Worm (Caenorhabditis elegans) whole organism, L1 larva: ENCODE results near the gene C04B4.1.

ENCODE experiments used
- C16A3.4 ChIP-seq: fragments of 150-350 bp; optimal IDR thresholded peaks from 2 replicates; lab custom pipeline; 2014; ENCODE audit warnings: missing biosample characterization, missing genetic modification characterization
- C34B4.2 ChIP-seq: sonication (generic microtip); optimal IDR thresholded peaks from 2 replicates; lab custom pipeline; 2017; ENCODE audit warnings: mild to moderate bottlenecking, missing genetic modification characterization, missing compliant biosample characterization
- alr-1 ChIP-seq: fragments of 200-800 bp; sonication (Bioruptor generic); optimal IDR thresholded peaks from 2 replicates; lab custom pipeline; 2018; ENCODE audit warnings: borderline replicate concordance, mild to moderate bottlenecking, missing genetic modification characterization, missing compliant biosample characterization
- aly-2 ChIP-seq: fragments of 150-350 bp; optimal IDR thresholded peaks from 2 replicates; lab custom pipeline; 2014; ENCODE audit warnings: missing biosample characterization, missing genetic modification characterization
- ama-1 ChIP-seq: fragments of 150-350 bp; optimal IDR thresholded peaks from 2 replicates; lab custom pipeline; 2014
- ceh-63 ChIP-seq: fragments of 200-800 bp; sonication (Bioruptor generic); optimal IDR thresholded peaks from 2 replicates; lab custom pipeline; 2018; ENCODE audit warnings: mild to moderate bottlenecking, missing genetic modification characterization, missing compliant biosample characterization
- ceh-8 ChIP-seq: fragments of 200-800 bp; sonication (Bioruptor generic); optimal IDR thresholded peaks from 2 replicates; lab custom pipeline; 2018; ENCODE audit warnings: mild to moderate bottlenecking, missing genetic modification characterization, moderate library complexity, missing compliant biosample characterization
- ceh-82 ChIP-seq, 3 experiments: fragments of 150-350 bp in 1 of 3; sonication (generic microtip) in 2 of 3; optimal IDR thresholded peaks; 2 replicates each; lab custom pipeline; 2014 to 2017; ENCODE audit warnings: missing biosample characterization in 3 of 3, missing genetic modification characterization in 3 of 3
- ces-1 ChIP-seq: fragments of 150-350 bp; optimal IDR thresholded peaks from 2 replicates; lab custom pipeline; 2014; ENCODE audit warnings: missing biosample characterization, missing genetic modification reagents, missing genetic modification characterization
- dsc-1 ChIP-seq: sonication (generic microtip); optimal IDR thresholded peaks from 2 replicates; lab custom pipeline; 2016; ENCODE audit warnings: mild to moderate bottlenecking, missing genetic modification characterization, missing compliant biosample characterization
- egl-13 ChIP-seq: sonication (generic microtip); optimal IDR thresholded peaks from 2 replicates; lab custom pipeline; 2016; ENCODE audit warnings: missing genotype, missing genetic modification reagents, missing genetic modification characterization, missing compliant biosample characterization
- elt-2 ChIP-seq: sonication (generic microtip); optimal IDR thresholded peaks from 2 replicates; lab custom pipeline; 2016; ENCODE audit warnings: missing genetic modification characterization, mild to moderate bottlenecking, inconsistent platforms, missing compliant biosample characterization, missing genetic modification reagents
- fkh-10 ChIP-seq: sonication (generic microtip); optimal IDR thresholded peaks from 2 replicates; lab custom pipeline; 2017; ENCODE audit warnings: missing biosample characterization, missing genetic modification reagents, missing genetic modification characterization
- fkh-8 ChIP-seq: sonication (generic microtip); optimal IDR thresholded peaks from 2 replicates; lab custom pipeline; 2016; ENCODE audit warnings: mild to moderate bottlenecking, missing genetic modification characterization, missing compliant biosample characterization
- fos-1 ChIP-seq: fragments of 150-350 bp; optimal IDR thresholded peaks from 2 replicates; lab custom pipeline; 2014; ENCODE audit warnings: missing biosample characterization, missing genetic modification characterization
- grh-1 ChIP-seq: fragments of 200-800 bp; sonication (Bioruptor generic); IDR thresholded peaks from 2 replicates; pipeline ENCODE4 v1.3.6; 2022; ENCODE audit warnings: missing genetic modification reagents, missing genetic modification characterization, missing compliant biosample characterization
- hlh-17 ChIP-seq: fragments of 200-800 bp; sonication (Bioruptor generic); optimal IDR thresholded peaks from 2 replicates; lab custom pipeline; 2018; ENCODE audit warnings: missing genetic modification characterization, mild to moderate bottlenecking, missing compliant biosample characterization, moderate library complexity, borderline replicate concordance
- isw-1 ChIP-seq: fragments of 200-800 bp; sonication (Bioruptor generic); IDR thresholded peaks from 2 replicates; pipeline ENCODE4 v1.3.6; 2022; ENCODE audit warnings: missing genetic modification characterization, missing compliant biosample characterization
- lin-13 ChIP-seq: fragments of 150-350 bp; optimal IDR thresholded peaks from 2 replicates; lab custom pipeline; 2014; ENCODE audit warnings: missing biosample characterization, missing genetic modification reagents, missing genetic modification characterization
- lin-15B ChIP-seq: fragments of 150-350 bp; sonication (generic microtip); optimal IDR thresholded peaks from 3 replicates; lab custom pipeline; 2014; ENCODE audit warnings: missing biosample characterization, missing genetic modification characterization
- mab-9 ChIP-seq: fragments of 200-800 bp; sonication (Bioruptor generic); IDR thresholded peaks from 2 replicates; pipeline ENCODE4 v1.3.6; 2022; ENCODE audit warnings: missing genetic modification reagents, missing genetic modification characterization, missing compliant biosample characterization
- mep-1 ChIP-seq: fragments of 150-350 bp; optimal IDR thresholded peaks from 2 replicates; lab custom pipeline; 2014; ENCODE audit warnings: missing biosample characterization, missing genetic modification characterization
- nhr-12 ChIP-seq: sonication (generic microtip); optimal IDR thresholded peaks from 2 replicates; lab custom pipeline; 2017; ENCODE audit warnings: missing biosample characterization, missing genetic modification characterization
- nhr-19 ChIP-seq: fragments of 200-800 bp; sonication (Bioruptor generic); conservative IDR thresholded peaks from 2 replicates; pipeline ENCODE4 v1.3.6; 2022; ENCODE audit warnings: missing genetic modification characterization, missing compliant biosample characterization
- nhr-237 ChIP-seq: fragments of 150-350 bp; optimal IDR thresholded peaks from 2 replicates; lab custom pipeline; 2014; ENCODE audit warnings: missing biosample characterization, missing genetic modification characterization
- nhr-28 ChIP-seq: fragments of 150-350 bp; optimal IDR thresholded peaks from 2 replicates; lab custom pipeline; 2014; ENCODE audit warnings: missing biosample characterization, missing genetic modification characterization
- nhr-84 ChIP-seq: sonication (generic microtip); optimal IDR thresholded peaks from 2 replicates; lab custom pipeline; 2017; ENCODE audit warnings: missing biosample characterization, missing genetic modification characterization
- nhr-85 ChIP-seq: sonication (generic microtip); peaks from one replicate; lab custom pipeline; 2016; ENCODE audit warnings: missing genetic modification characterization, inconsistent platforms, missing compliant biosample characterization
- nhr-90 ChIP-seq: sonication (generic microtip); optimal IDR thresholded peaks from 2 replicates; lab custom pipeline; 2016; ENCODE audit warnings: mild to moderate bottlenecking, missing genetic modification characterization, missing compliant biosample characterization; ENCODE audit not compliant: poor library complexity
- pag-3 ChIP-seq: sonication (generic microtip); optimal IDR thresholded peaks from 2 replicates; lab custom pipeline; 2017; ENCODE audit warnings: missing genetic modification characterization, mild to moderate bottlenecking, missing compliant biosample characterization, antibody characterized with exemption, borderline replicate concordance; ENCODE audit not compliant: insufficient read depth
- pax-3 ChIP-seq: fragments of 200-800 bp; sonication (Bioruptor generic); optimal IDR thresholded peaks from 2 replicates; lab custom pipeline; 2018; ENCODE audit warnings: mild to moderate bottlenecking, missing genetic modification characterization, moderate library complexity, missing compliant biosample characterization
- pqm-1 ChIP-seq: sonication (generic microtip); optimal IDR thresholded peaks from 3 replicates; lab custom pipeline; 2017; ENCODE audit warnings: missing biosample characterization, missing genetic modification characterization
- rnt-1 ChIP-seq: sonication (generic microtip); optimal IDR thresholded peaks from 2 replicates; lab custom pipeline; 2016; ENCODE audit warnings: mild to moderate bottlenecking, missing genetic modification characterization, moderate library complexity, missing compliant biosample characterization
- skn-1 ChIP-seq: fragments of 150-350 bp; optimal IDR thresholded peaks from 2 replicates; lab custom pipeline; 2014; ENCODE audit warnings: missing biosample characterization, missing genetic modification characterization
- snpc-4 ChIP-seq: fragments of 150-350 bp; optimal IDR thresholded peaks from 2 replicates; lab custom pipeline; 2014; ENCODE audit warnings: missing biosample characterization, missing genetic modification characterization
- snu-23 ChIP-seq: sonication (generic microtip); optimal IDR thresholded peaks from 2 replicates; lab custom pipeline; 2016; ENCODE audit warnings: missing genetic modification characterization, missing compliant biosample characterization
- swsn-7 ChIP-seq: sonication (generic microtip); optimal IDR thresholded peaks from 2 replicates; lab custom pipeline; 2016; ENCODE audit warnings: missing genetic modification characterization, missing compliant biosample characterization
- unc-130 ChIP-seq: fragments of 150-350 bp; optimal IDR thresholded peaks from 2 replicates; lab custom pipeline; 2017; ENCODE audit warnings: missing biosample characterization, missing genetic modification characterization, inconsistent platforms
- unc-30 ChIP-seq: sonication (generic microtip); optimal IDR thresholded peaks from 2 replicates; lab custom pipeline; 2017; ENCODE audit warnings: missing biosample characterization, missing genetic modification characterization
- unc-86 ChIP-seq: sonication (generic microtip); optimal IDR thresholded peaks from 2 replicates; lab custom pipeline; 2016; ENCODE audit warnings: missing genetic modification characterization, missing compliant biosample characterization
- unc-98 ChIP-seq: fragments of 200-800 bp; sonication (Bioruptor generic); IDR thresholded peaks from 2 replicates; pipeline ENCODE4 v1.3.6; 2022; ENCODE audit warnings: missing genetic modification characterization, missing compliant biosample characterization
- vab-15 ChIP-seq: sonication (generic microtip); optimal IDR thresholded peaks from 2 replicates; lab custom pipeline; 2017; ENCODE audit warnings: missing genotype, mild to moderate bottlenecking, missing genetic modification characterization, missing compliant biosample characterization
- ztf-4 ChIP-seq: fragments of 150-350 bp; optimal IDR thresholded peaks from 2 replicates; lab custom pipeline; 2014; ENCODE audit warnings: missing biosample characterization, missing genetic modification characterization

The C04B4.1 gene

DNA sequence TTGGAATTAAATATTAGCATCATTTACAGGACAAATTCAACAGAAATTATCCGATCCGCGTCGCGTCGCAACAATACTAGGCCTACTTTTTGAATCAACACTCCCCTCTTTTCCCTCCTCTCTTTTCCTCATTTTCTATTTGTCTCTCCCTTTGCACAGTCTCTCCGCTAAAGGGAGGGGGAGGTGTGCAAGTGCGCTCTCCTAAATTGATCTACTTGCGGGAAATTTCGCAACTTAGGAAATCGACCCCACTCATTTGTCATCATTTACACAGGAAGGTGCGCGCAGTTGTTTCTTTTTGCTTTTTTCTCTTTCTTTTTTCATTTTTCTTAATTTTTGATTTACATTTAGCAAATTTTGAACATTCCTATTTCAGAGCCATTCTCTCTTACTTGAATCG is 2.3 kb downstream of the C04B4.1 start, which contains the start of gene C04B4.2:
C04B4.2 (plus strand) TSS at position 371 of the 400 bp plus-strand sequence.
- TF ChIP-seq aly-2 (tag; lab: Kevin White, UChicago) (no peak), isw-1 (GFP tag; lab: Robert Waterston, UW) (no peak), mep-1 (tag; lab: Kevin White, UChicago) (no peak)
- TF ChIP-seq, all 84 proteins: peak for 0

DNA sequence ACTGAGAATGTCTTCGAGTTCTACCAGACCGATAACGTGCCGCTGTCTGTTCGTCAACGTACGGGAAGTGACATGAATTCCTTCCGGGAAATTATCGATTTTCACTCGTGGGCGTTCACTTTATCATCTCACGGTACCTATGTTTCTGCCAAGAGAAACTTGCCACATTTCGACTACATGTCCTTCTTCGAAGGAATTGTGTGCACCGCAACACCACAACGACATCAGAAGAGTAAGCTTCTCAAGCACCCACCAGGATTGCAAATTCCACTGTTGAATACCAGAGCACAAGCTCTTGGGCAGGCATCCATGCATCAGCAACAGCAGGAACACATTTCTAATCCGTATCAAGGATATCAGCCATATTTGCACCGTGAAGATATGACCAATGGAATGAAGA is 3.6 kb downstream of the C04B4.1 start:
- TF ChIP-seq elt-2 (tag; lab: Kevin White, UChicago) (no peak), fkh-10 (GFP tag; lab: Kevin White, UChicago) (no peak), unc-130 (tag; lab: Kevin White, UChicago) (no peak), hlh-17 (GFP tag; lab: Kevin White, UChicago) (no peak), mab-9 (no peak), swsn-7 (tag; lab: Kevin White, UChicago) (no peak), nhr-84 (tag; lab: Kevin White, UChicago) (no peak), lin-15B (tag; lab: Kevin White, UChicago) (no peak), lin-13 (GFP tag; lab: Kevin White, UChicago) (no peak), aly-2 (tag; lab: Kevin White, UChicago) (no peak), ceh-63 (GFP tag; lab: Kevin White, UChicago) (no peak), rnt-1 (tag; lab: Kevin White, UChicago) (no peak), fkh-8 (tag; lab: Kevin White, UChicago) (no peak), nhr-85 (tag; lab: Kevin White, UChicago) (no peak), C16A3.4 (tag; lab: Kevin White, UChicago) (no peak)

DNA sequence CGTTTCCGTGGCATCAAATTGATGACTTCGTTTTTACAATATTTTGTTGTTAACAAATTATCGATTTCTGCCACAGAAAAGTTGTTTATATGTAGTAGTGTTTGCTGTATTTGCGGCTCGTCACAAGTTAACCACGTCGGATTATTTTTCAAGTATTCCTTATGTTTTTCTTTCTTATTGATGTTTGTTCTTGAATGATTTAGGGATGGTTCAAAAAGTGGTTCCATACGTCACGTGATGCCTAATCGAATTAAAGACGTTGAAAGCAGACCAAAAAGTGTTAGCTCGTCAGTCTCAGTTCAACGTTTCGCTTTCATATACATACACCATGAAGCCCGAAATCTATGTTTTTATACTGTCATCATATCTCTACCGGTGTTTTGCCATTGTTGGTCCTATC is 4.9 kb downstream of the C04B4.1 start, which contains the start of gene lips-2:
lips-2 (plus strand) TSS at position 301 of the 400 bp plus-strand sequence.
- no peak for TF ChIP-seq unc-86
- TF ChIP-seq fkh-10 (GFP tag; lab: Kevin White, UChicago): no peak
- TF ChIP-seq fos-1 (tag; lab: Kevin White, UChicago): no peak
- TF ChIP-seq fkh-8 (tag; lab: Kevin White, UChicago): no peak
- no peak for TF ChIP-seq pax-3 (tag; lab: Kevin White, UChicago)
- no peak for TF ChIP-seq pqm-1 (tag; lab: Kevin White, UChicago)
- no peak for TF ChIP-seq vab-15 (tag; lab: Kevin White, UChicago)
- TF ChIP-seq nhr-12: no peak
- TF ChIP-seq nhr-19 (GFP tag; lab: Robert Waterston, UW): no peak
- TF ChIP-seq pag-3 (tag; lab: Kevin White, UChicago): no peak
- no peak for TF ChIP-seq skn-1 (tag; lab: Kevin White, UChicago)
- TF ChIP-seq snu-23 (GFP tag; lab: Kevin White, UChicago): no peak
- no peak for TF ChIP-seq ceh-8 (GFP tag; lab: Kevin White, UChicago)
- no peak for TF ChIP-seq nhr-28 (tag; lab: Kevin White, UChicago)
- TF ChIP-seq ama-1 (lab: Kevin White, UChicago): no peak
- TF ChIP-seq C34B4.2 (tag; lab: Kevin White, UChicago): no peak
- no peak for TF ChIP-seq egl-13 (tag; lab: Kevin White, UChicago)
- no peak for TF ChIP-seq ces-1 (GFP tag; lab: Kevin White, UChicago)
- TF ChIP-seq, all 84 proteins: peak for 0

DNA sequence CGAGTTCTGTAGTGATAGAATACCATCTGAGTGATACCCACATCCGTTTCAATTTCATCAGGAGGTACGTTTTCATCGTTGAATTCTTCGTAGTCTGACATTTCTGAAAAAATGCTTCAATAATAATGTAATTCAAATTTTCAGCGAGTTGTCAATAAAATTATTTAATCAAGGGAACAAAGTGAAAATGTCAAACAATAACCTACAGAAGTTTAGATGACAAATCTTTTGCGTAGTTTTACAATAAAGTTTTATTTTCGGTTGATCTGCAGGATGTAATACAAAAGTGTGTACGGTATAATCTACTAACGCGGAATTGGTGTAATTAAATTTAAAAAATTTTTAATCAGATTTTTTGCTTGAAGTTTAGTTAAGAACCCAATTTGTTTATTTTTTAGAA is 7.7 kb downstream of the C04B4.1 start, which contains the start of gene C04B4.5:
C04B4.5 (minus strand) TSS at position 101 of the 400 bp plus-strand sequence.
- no peak for TF ChIP-seq unc-30 (tag; lab: Kevin White, UChicago)
- TF ChIP-seq ceh-82 (tag; optimal IDR thresholded peaks at IDR 0.05; lab: Kevin White, UChicago): no peak
- TF ChIP-seq ceh-63 (GFP tag; lab: Kevin White, UChicago): no peak
- no peak for TF ChIP-seq elt-2 (tag; lab: Kevin White, UChicago)
- TF ChIP-seq nhr-237 (tag; lab: Kevin White, UChicago): no peak
- TF ChIP-seq alr-1 (tag; lab: Kevin White, UChicago): no peak
- no peak for TF ChIP-seq unc-98 (GFP tag; lab: Robert Waterston, UW)
- no peak for TF ChIP-seq nhr-90 (tag; lab: Kevin White, UChicago)
- no peak for TF ChIP-seq ztf-4 (tag; lab: Kevin White, UChicago)
- no peak for TF ChIP-seq swsn-7 (tag; lab: Kevin White, UChicago)
- no peak for TF ChIP-seq dsc-1
- TF ChIP-seq nhr-12: no peak
- TF ChIP-seq fos-1 (tag; lab: Kevin White, UChicago): no peak
- TF ChIP-seq egl-13 (tag; lab: Kevin White, UChicago): no peak
- no peak for TF ChIP-seq grh-1 (GFP tag; lab: Robert Waterston, UW)
- no peak for TF ChIP-seq C34B4.2 (tag; lab: Kevin White, UChicago)
- no peak for TF ChIP-seq snpc-4 (tag; lab: Kevin White, UChicago)
- no peak for TF ChIP-seq pag-3 (tag; lab: Kevin White, UChicago)
- TF ChIP-seq isw-1 (GFP tag; lab: Robert Waterston, UW): no peak
- TF ChIP-seq, all 84 proteins: peak for 0
